Worm (Caenorhabditis elegans): ENCODE results near the gene kbp-1.

ce11 chrIII:6914840-6915239 lies 45.4 kb downstream of the kbp-1 start:
- TF ChIP-seq lsy-2 (tag; optimal IDR thresholded peaks at IDR 0.05) (no peak), unc-39 (tag; optimal IDR thresholded peaks at IDR 0.05) (no peak), ztf-11 (tag; optimal IDR thresholded peaks at IDR 0.05) (no peak), mep-1 (tag; optimal IDR thresholded peaks at IDR 0.05) (no peak)

Measured in whole organism, mixed stage, embryonic.